Worm (Caenorhabditis elegans): ENCODE results near the gene T14B4.9.
A peak's percentile ranks its signal among the peaks of the same experiment; 100 is the strongest.

The T14B4.9 gene

ce11 chrII:6734674-6735073 lies 1.1 kb upstream of the T14B4.9 start, which contains the start of gene T14B4.3 (continued):
- TF ChIP-seq fax-1 (tag; optimal IDR thresholded peaks at IDR 0.05) (peak; percentile 84), ceh-14 (tag; optimal IDR thresholded peaks at IDR 0.05) (peak; percentile 69), pha-4 (tag; optimal IDR thresholded peaks at IDR 0.05) (no peak), hlh-8 (tag; optimal IDR thresholded peaks at IDR 0.05) (peak; percentile 75), ceh-6 (GFP tag; optimal IDR thresholded peaks at IDR 0.05) (no peak), hlh-13 (GFP tag; optimal IDR thresholded peaks at IDR 0.05) (no peak), eyg-1 (tag; optimal IDR thresholded peaks at IDR 0.05) (no peak), sox-4 (tag; optimal IDR thresholded peaks at IDR 0.05) (no peak), elt-2 (tag; optimal IDR thresholded peaks at IDR 0.05) (peak; percentile 71), T23F11.4 (GFP tag; optimal IDR thresholded peaks at IDR 0.05) (no peak), ztf-16 (tag; optimal IDR thresholded peaks at IDR 0.05) (peak; percentile 39), nhr-11 (tag; optimal IDR thresholded peaks at IDR 0.05) (no peak), ceh-19 (GFP tag; optimal IDR thresholded peaks at IDR 0.05) (no peak), madf-2 (tag; optimal IDR thresholded peaks at IDR 0.05) (no peak), unc-3 (GFP tag; conservative IDR thresholded peaks at IDR 0.05) (no peak), unc-3 (tag; optimal IDR thresholded peaks at IDR 0.05) (no peak), ceh-18 (tag; optimal IDR thresholded peaks at IDR 0.05) (peak; percentile 44), Y22D7AL.16 (tag; optimal IDR thresholded peaks at IDR 0.05) (no peak), syd-9 (tag; optimal IDR thresholded peaks at IDR 0.05) (peak; percentile 43), che-1 (tag; optimal IDR thresholded peaks at IDR 0.05) (no peak), ceh-30 (tag; optimal IDR thresholded peaks at IDR 0.05) (no peak), elt-4 (tag; optimal IDR thresholded peaks at IDR 0.05) (no peak), odd-2 (tag; optimal IDR thresholded peaks at IDR 0.05) (no peak), ceh-9 (tag; optimal IDR thresholded peaks at IDR 0.05) (no peak), pha-2 (tag; optimal IDR thresholded peaks at IDR 0.05) (no peak), ceh-2 (tag; optimal IDR thresholded peaks at IDR 0.05) (peak; percentile 78), ceh-34 (tag; optimal IDR thresholded peaks at IDR 0.05) (peak; percentile 58), sdc-2 (tag; optimal IDR thresholded peaks at IDR 0.05) (no peak), pag-3 (tag; optimal IDR thresholded peaks at IDR 0.05; ENCODE audit: borderline replicate concordance) (no peak), C38D4.7 (GFP tag; optimal IDR thresholded peaks at IDR 0.05) (no peak), unc-86 (tag; optimal IDR thresholded peaks at IDR 0.05) (peak; percentile 15), lim-6 (tag; optimal IDR thresholded peaks at IDR 0.05) (peak; percentile 48), pqm-1 (tag; optimal IDR thresholded peaks at IDR 0.05) (peak; percentile 8), pax-1 (tag; optimal IDR thresholded peaks at IDR 0.05) (peak; percentile 6), unc-42 (tag; optimal IDR thresholded peaks at IDR 0.05) (peak; percentile 44), pros-1 (tag; optimal IDR thresholded peaks at IDR 0.05) (no peak), ceh-45 (GFP tag; IDR thresholded peaks at IDR 0.05) (no peak), ahr-1 (tag; optimal IDR thresholded peaks at IDR 0.05) (peak; percentile 50), nhr-232 (tag; optimal IDR thresholded peaks at IDR 0.05) (no peak), nfya-1 (tag; optimal IDR thresholded peaks at IDR 0.05) (no peak), zip-5 (tag; optimal IDR thresholded peaks at IDR 0.05) (peak; percentile 73), F13H6.1 (tag; optimal IDR thresholded peaks at IDR 0.05) (peak; percentile 67), ceh-31 (tag; optimal IDR thresholded peaks at IDR 0.05) (peak; percentile 95), K09A11.1 (tag; optimal IDR thresholded peaks at IDR 0.05; ENCODE audit: insufficient read depth) (no peak), hlh-6 (tag; optimal IDR thresholded peaks at IDR 0.05) (no peak), lin-11 (tag; optimal IDR thresholded peaks at IDR 0.05) (no peak), hlh-30 (tag; optimal IDR thresholded peaks at IDR 0.05; ENCODE audit: insufficient read depth) (no peak)
